Fruit fly (Drosophila melanogaster): ENCODE results near the gene CG44303.

Gene CG44303

dm6 chrX:6703237-6703636 is 16.0 kb upstream of the CG44303 start (continued):
- TF ChIP-seq eg (GFP tag; IDR thresholded peaks at IDR 0.05) = no peak
- TF ChIP-seq Eip75B (GFP tag; optimal IDR thresholded peaks at IDR 0.05) = peak; percentile 12
- TF ChIP-seq CG11902 (GFP tag; optimal IDR thresholded peaks at IDR 0.05) = no peak
- TF ChIP-seq Met (GFP tag; optimal IDR thresholded peaks at IDR 0.05) = no peak
- TF ChIP-seq CG15336 (GFP tag; IDR thresholded peaks at IDR 0.05) = 0 out of 2 replicates have a peak, but pooled peaks have one; percentile 20
- TF ChIP-seq OdsH (GFP tag; optimal IDR thresholded peaks at IDR 0.05) = peak; percentile 11
- TF ChIP-seq esn (GFP tag; optimal IDR thresholded peaks at IDR 0.05) = no peak
- peak; percentile 36 for TF ChIP-seq Hr4 (GFP tag; optimal IDR thresholded peaks at IDR 0.05)
- TF ChIP-seq Gug (GFP tag; IDR thresholded peaks at IDR 0.05) = 0 out of 2 replicates have a peak, but pooled peaks have one; percentile 10
- TF ChIP-seq CG6163 (GFP tag; IDR thresholded peaks at IDR 0.05) = no peak; the same call in 2 of the 3 replicates
- no peak for TF ChIP-seq CG11294 (GFP tag; IDR thresholded peaks at IDR 0.05)
- peak in 1 of 2 experiments; percentile 36 for TF ChIP-seq salr (GFP tag; optimal IDR thresholded peaks at IDR 0.05)
- TF ChIP-seq CG6808 (GFP tag; optimal IDR thresholded peaks at IDR 0.05) = peak; percentile 21

dm6 chrX:6702591-6702990 is 15.4 kb upstream of the CG44303 start:
- TF ChIP-seq salr (GFP tag; optimal IDR thresholded peaks at IDR 0.05) (no peak), Eip93F (GFP tag; optimal IDR thresholded peaks at IDR 0.05) (no peak), CG8119 (GFP tag; IDR thresholded peaks at IDR 0.05) (peak; percentile 34; the same call in 1 of the 3 replicates), ss (GFP tag; optimal IDR thresholded peaks at IDR 0.05) (no peak), CG3919 (GFP tag; optimal IDR thresholded peaks at IDR 0.05) (no peak), CG15336 (GFP tag; IDR thresholded peaks at IDR 0.05) (peak; percentile 53; the same call in 1 of the 2 replicates), fd85E (GFP tag; optimal IDR thresholded peaks at IDR 0.05) (no peak), pdm3 (GFP tag; optimal IDR thresholded peaks at IDR 0.05) (no peak), fkh (GFP tag; optimal IDR thresholded peaks at IDR 0.05) (peak; percentile 37), CG6854 (GFP tag; optimal IDR thresholded peaks at IDR 0.05) (no peak), lz (GFP tag; optimal IDR thresholded peaks at IDR 0.05) (no peak), esn (GFP tag; optimal IDR thresholded peaks at IDR 0.05) (no peak), CG6276 (GFP tag; optimal IDR thresholded peaks at IDR 0.05) (peak; percentile 53)

dm6 chrX:6702028-6702433 is 14.8 kb upstream of the CG44303 start:
- TF ChIP-seq CG6854 (GFP tag; optimal IDR thresholded peaks at IDR 0.05) (no peak), CG11902 (GFP tag; optimal IDR thresholded peaks at IDR 0.05) (no peak), CG1621 (tag; optimal IDR thresholded peaks at IDR 0.05) (peak; percentile 67), CG34406 (GFP tag; optimal IDR thresholded peaks at IDR 0.05) (peak; percentile 25), CG31627 (GFP tag; optimal IDR thresholded peaks at IDR 0.05) (peak; percentile 2), Sox14 (GFP tag; optimal IDR thresholded peaks at IDR 0.05) (peak; percentile 49), svp (GFP tag) (peak; percentile 52), CG8119 (GFP tag; IDR thresholded peaks at IDR 0.05) (peak; percentile 93), OdsH (GFP tag; optimal IDR thresholded peaks at IDR 0.05) (peak; percentile 75), CG6163 (GFP tag; IDR thresholded peaks at IDR 0.05) (peak; percentile 85), CG16779 (tag; optimal IDR thresholded peaks at IDR 0.05) (peak; percentile 58), Eip78C (GFP tag) (peak; percentile 94), CG6792 (GFP tag; optimal IDR thresholded peaks at IDR 0.05) (peak; percentile 28), lz (GFP tag; optimal IDR thresholded peaks at IDR 0.05) (peak; percentile 26), dsx (GFP tag; optimal IDR thresholded peaks at IDR 0.05; ENCODE audit: poor library complexity, severe bottlenecking) (peak; percentile 72), achi (GFP tag; optimal IDR thresholded peaks at IDR 0.05) (peak; percentile 73), topi (GFP tag; optimal IDR thresholded peaks at IDR 0.05) (peak; percentile 15), CG8319 (GFP tag; optimal IDR thresholded peaks at IDR 0.05) (no peak), CG3919 (GFP tag; optimal IDR thresholded peaks at IDR 0.05) (peak; percentile 59), CG11294 (GFP tag; IDR thresholded peaks at IDR 0.05) (peak; percentile 46; the same call in 1 of the 2 replicates), CG15336 (GFP tag; IDR thresholded peaks at IDR 0.05) (peak; percentile 91), pdm3 (GFP tag; optimal IDR thresholded peaks at IDR 0.05) (peak; percentile 82), CG8632 (GFP tag; optimal IDR thresholded peaks at IDR 0.05) (peak; percentile 51), Gug (GFP tag; IDR thresholded peaks at IDR 0.05) (peak; percentile 83), acj6 (GFP tag; optimal IDR thresholded peaks at IDR 0.05) (peak; percentile 65), CG4318 (GFP tag; optimal IDR thresholded peaks at IDR 0.05) (peak; percentile 75), net (GFP tag; optimal IDR thresholded peaks at IDR 0.05) (peak; percentile 69), CG6276 (GFP tag; optimal IDR thresholded peaks at IDR 0.05) (peak; percentile 80), fd85E (GFP tag; optimal IDR thresholded peaks at IDR 0.05) (no peak), Blimp-1 (GFP tag; optimal IDR thresholded peaks at IDR 0.05) (no peak), Lpt (GFP tag; optimal IDR thresholded peaks at IDR 0.05) (peak; percentile 72), Met (GFP tag; optimal IDR thresholded peaks at IDR 0.05) (peak; percentile 10), esn (GFP tag; optimal IDR thresholded peaks at IDR 0.05) (no peak), Eip93F (GFP tag; optimal IDR thresholded peaks at IDR 0.05) (no peak), CG10669 (GFP tag; optimal IDR thresholded peaks at IDR 0.05) (peak; percentile 77), CG3032 (tag; optimal IDR thresholded peaks at IDR 0.05) (peak; percentile 75), Sox15 (GFP tag; optimal IDR thresholded peaks at IDR 0.05) (no peak), dac (GFP tag; optimal IDR thresholded peaks at IDR 0.05) (peak; percentile 66)

Measured in whole organism, prepupa.